Worm (Caenorhabditis elegans) whole organism, young adult: Measurements from ENCODE around the gene nphp-4.

Experiments used
- B0019.2 ChIP-seq: fragments of 200-800 bp; sonication (Bioruptor generic); conservative IDR thresholded peaks from 2 replicates; pipeline ENCODE4 v1.3.6; 2022; ENCODE audit warnings: missing genetic modification reagents, missing genetic modification characterization, missing compliant biosample characterization
- B0035.1 ChIP-seq: sonication (generic microtip); optimal IDR thresholded peaks from 2 replicates; lab custom pipeline; 2016; ENCODE audit warnings: missing genetic modification characterization, mild to moderate bottlenecking, missing compliant biosample characterization, missing genotype, missing genetic modification reagents
- B0336.3 ChIP-seq: fragments of 200-800 bp; sonication (Bioruptor generic); IDR thresholded peaks from 2 replicates; pipeline ENCODE4 v1.3.6; 2022; ENCODE audit warnings: missing genetic modification characterization, missing compliant biosample characterization
- D2030.7 ChIP-seq: fragments of 200-800 bp; sonication (Bioruptor generic); IDR thresholded peaks from 2 replicates; pipeline ENCODE4 v1.3.6; 2022; ENCODE audit warnings: missing genetic modification reagents, missing genetic modification characterization, missing compliant biosample characterization
- F33H1.4 ChIP-seq: fragments of 200-800 bp; sonication (Bioruptor generic); IDR thresholded peaks from 2 replicates; pipeline ENCODE4 v1.3.6; 2022; ENCODE audit warnings: missing genetic modification reagents, missing genetic modification characterization, missing compliant biosample characterization
- F49E8.2 ChIP-seq: sonication (generic microtip); optimal IDR thresholded peaks from 3 replicates; lab custom pipeline; 2017; ENCODE audit warnings: missing genetic modification characterization, mild to moderate bottlenecking, missing compliant biosample characterization, antibody characterized with exemption, moderate library complexity; ENCODE audit not compliant: insufficient read depth
- F55B11.4 ChIP-seq: sonication (generic microtip); optimal IDR thresholded peaks from 2 replicates; lab custom pipeline; 2016; ENCODE audit warnings: missing compliant biosample characterization, missing genetic modification characterization, borderline replicate concordance; ENCODE audit not compliant: insufficient read depth
- T26A5.8 ChIP-seq: sonication (generic microtip); optimal IDR thresholded peaks from 2 replicates; lab custom pipeline; 2016; ENCODE audit warnings: missing genetic modification characterization, missing compliant biosample characterization
- Y53G8AR.9 ChIP-seq: fragments of 200-800 bp; sonication (Bioruptor generic); conservative IDR thresholded peaks from 2 replicates; pipeline ENCODE4 v1.3.6; 2022; ENCODE audit warnings: missing genetic modification reagents, missing genetic modification characterization, missing compliant biosample characterization
- ZK185.1 ChIP-seq: sonication (generic microtip); optimal IDR thresholded peaks from 2 replicates; lab custom pipeline; 2016; ENCODE audit warnings: mild to moderate bottlenecking, missing genetic modification characterization, missing compliant biosample characterization; ENCODE audit not compliant: poor library complexity, severe bottlenecking
- akir-1 ChIP-seq: fragments of 200-800 bp; sonication (Bioruptor generic); optimal IDR thresholded peaks from 2 replicates; lab custom pipeline; 2018; ENCODE audit warnings: mild to moderate bottlenecking, missing genetic modification characterization, moderate library complexity, missing compliant biosample characterization
- ama-1 ChIP-seq, 3 experiments: fragments of 150-350 bp in 1 of 3; sonication (generic microtip) in 2 of 3; optimal IDR thresholded peaks; 2 replicates each; lab custom pipeline; 2014 to 2018; ENCODE audit warnings: missing biosample characterization in 2 of 3, missing genetic modification characterization in 2 of 3, missing genetic modification reagents in 2 of 3
- attf-6 ChIP-seq: fragments of 200-800 bp; sonication (Bioruptor generic); IDR thresholded peaks from 2 replicates; pipeline ENCODE4 v1.3.6; 2022; ENCODE audit warnings: missing genetic modification reagents, missing genetic modification characterization, missing compliant biosample characterization
- cebp-2 ChIP-seq: fragments of 200-800 bp; sonication (Bioruptor generic); IDR thresholded peaks from 2 replicates; pipeline ENCODE4 v1.3.6; 2022; ENCODE audit warnings: missing genetic modification characterization, missing compliant biosample characterization
- ceh-40 ChIP-seq: fragments of 200-800 bp; sonication (Bioruptor generic); IDR thresholded peaks from 2 replicates; pipeline ENCODE4 v1.3.6; 2022; ENCODE audit warnings: missing genetic modification characterization, missing compliant biosample characterization
- ceh-79 ChIP-seq: sonication (generic microtip); optimal IDR thresholded peaks from 2 replicates; lab custom pipeline; 2017; ENCODE audit warnings: mild to moderate bottlenecking, missing genetic modification characterization, missing compliant biosample characterization
- ceh-91 ChIP-seq: fragments of 200-800 bp; sonication (Bioruptor generic); IDR thresholded peaks from 2 replicates; pipeline ENCODE4 v1.3.6; 2022; ENCODE audit warnings: missing genetic modification reagents, missing genetic modification characterization, missing compliant biosample characterization
- die-1 ChIP-seq: sonication (generic microtip); optimal IDR thresholded peaks from 2 replicates; lab custom pipeline; 2016; ENCODE audit warnings: missing genotype, mild to moderate bottlenecking, missing genetic modification characterization, missing compliant biosample characterization
- egl-44 ChIP-seq: fragments of 200-800 bp; sonication (Bioruptor generic); IDR thresholded peaks from 2 replicates; pipeline ENCODE4 v1.3.6; 2022; ENCODE audit warnings: missing genetic modification reagents, missing genetic modification characterization, missing compliant biosample characterization
- ets-4 ChIP-seq: fragments of 200-800 bp; sonication (Bioruptor generic); optimal IDR thresholded peaks from 2 replicates; lab custom pipeline; 2018; ENCODE audit warnings: mild to moderate bottlenecking, missing genetic modification characterization, missing compliant biosample characterization
- hlh-12 ChIP-seq: sonication (generic microtip); optimal IDR thresholded peaks from 2 replicates; lab custom pipeline; 2016; ENCODE audit warnings: missing genetic modification characterization, missing compliant biosample characterization
- hlh-26 ChIP-seq: fragments of 200-800 bp; sonication (Bioruptor generic); conservative IDR thresholded peaks from 2 replicates; pipeline ENCODE4 v1.3.6; 2022; ENCODE audit warnings: missing genetic modification reagents, missing genetic modification characterization, missing compliant biosample characterization
- hmg-1.2 ChIP-seq: fragments of 200-800 bp; sonication (Bioruptor generic); IDR thresholded peaks from 2 replicates; pipeline ENCODE4 v1.3.6; 2022; ENCODE audit warnings: missing genetic modification reagents, missing genetic modification characterization, missing compliant biosample characterization
- hmg-20 ChIP-seq: fragments of 200-800 bp; sonication (Bioruptor generic); IDR thresholded peaks from 2 replicates; pipeline ENCODE4 v1.3.6; 2022; ENCODE audit warnings: missing genetic modification reagents, missing genetic modification characterization, missing compliant biosample characterization
- lag-1 ChIP-seq: fragments of 200-800 bp; sonication (Bioruptor generic); IDR thresholded peaks from 2 replicates; pipeline ENCODE4 v1.3.6; 2022; ENCODE audit warnings: missing genetic modification reagents, missing genetic modification characterization, missing compliant biosample characterization
- lin-54 ChIP-seq: fragments of 200-800 bp; sonication (Bioruptor generic); optimal IDR thresholded peaks from 2 replicates; lab custom pipeline; 2018; ENCODE audit warnings: mild to moderate bottlenecking, missing genetic modification characterization, missing compliant biosample characterization
- madf-8 ChIP-seq: fragments of 200-800 bp; sonication (Bioruptor generic); conservative IDR thresholded peaks from 2 replicates; pipeline ENCODE4 v1.3.6; 2022; ENCODE audit warnings: missing genetic modification reagents, missing genetic modification characterization, missing compliant biosample characterization
- mel-28 ChIP-seq: sonication (generic microtip); optimal IDR thresholded peaks from 2 replicates; lab custom pipeline; 2016; ENCODE audit warnings: borderline replicate concordance, mild to moderate bottlenecking, missing genetic modification characterization, missing compliant biosample characterization
- mes-4 ChIP-seq: sonication (generic microtip); optimal IDR thresholded peaks from 2 replicates; lab custom pipeline; 2016; ENCODE audit warnings: missing genotype, missing genetic modification characterization, missing compliant biosample characterization
- nfya-2 ChIP-seq: fragments of 200-800 bp; sonication (Bioruptor generic); IDR thresholded peaks from 2 replicates; pipeline ENCODE4 v1.3.6; 2022; ENCODE audit warnings: missing genetic modification reagents, missing genetic modification characterization, missing compliant biosample characterization
- nhr-120 ChIP-seq: fragments of 200-800 bp; sonication (Bioruptor generic); IDR thresholded peaks from 2 replicates; pipeline ENCODE4 v1.3.6; 2022; ENCODE audit warnings: missing genetic modification characterization, missing compliant biosample characterization
- nhr-80 ChIP-seq: sonication (generic microtip); optimal IDR thresholded peaks from 2 replicates; lab custom pipeline; 2016; ENCODE audit warnings: missing genetic modification characterization, missing compliant biosample characterization
- pha-4 ChIP-seq: fragments of 150-350 bp; sonication (generic microtip); optimal IDR thresholded peaks from 2 replicates; lab custom pipeline; 2014; ENCODE audit warnings: missing biosample characterization, missing genetic modification reagents, missing genetic modification characterization
- repo-1 ChIP-seq: sonication (generic microtip); optimal IDR thresholded peaks from 2 replicates; lab custom pipeline; 2017; ENCODE audit warnings: mild to moderate bottlenecking, missing genetic modification characterization, missing compliant biosample characterization
- snpc-1.1 ChIP-seq: sonication (generic microtip); optimal IDR thresholded peaks from 2 replicates; lab custom pipeline; 2017; ENCODE audit warnings: missing genetic modification characterization, mild to moderate bottlenecking, missing compliant biosample characterization, antibody characterized with exemption, moderate library complexity, missing genotype, missing genetic modification reagents; ENCODE audit not compliant: insufficient read depth
- tbp1 ChIP-seq: fragments of 200-800 bp; sonication (Bioruptor generic); optimal IDR thresholded peaks from 2 replicates; lab custom pipeline; 2018; ENCODE audit warnings: mild to moderate bottlenecking, missing genetic modification characterization, missing compliant biosample characterization
- tlf-1 ChIP-seq: fragments of 200-800 bp; sonication (Bioruptor generic); optimal IDR thresholded peaks from 2 replicates; lab custom pipeline; 2018; ENCODE audit warnings: mild to moderate bottlenecking, missing genetic modification characterization, missing compliant biosample characterization
- xnd-1 ChIP-seq: sonication (generic microtip); optimal IDR thresholded peaks from 2 replicates; lab custom pipeline; 2016; ENCODE audit warnings: missing genotype, missing genetic modification reagents, missing genetic modification characterization, missing compliant biosample characterization
- zfh-2 ChIP-seq: fragments of 200-800 bp; sonication (Bioruptor generic); conservative IDR thresholded peaks from 2 replicates; pipeline ENCODE4 v1.3.6; 2022; ENCODE audit warnings: missing genetic modification reagents, missing genetic modification characterization, missing compliant biosample characterization
- zim-3 ChIP-seq: sonication (generic microtip); optimal IDR thresholded peaks from 2 replicates; lab custom pipeline; 2017; ENCODE audit warnings: mild to moderate bottlenecking, missing genetic modification characterization, moderate library complexity, missing compliant biosample characterization
- ztf-22 ChIP-seq: fragments of 200-800 bp; sonication (Bioruptor generic); optimal IDR thresholded peaks from 2 replicates; lab custom pipeline; 2018; ENCODE audit warnings: mild to moderate bottlenecking, missing genetic modification characterization, moderate library complexity, missing compliant biosample characterization
- ztf-6 ChIP-seq: fragments of 200-800 bp; sonication (Bioruptor generic); IDR thresholded peaks from 2 replicates; pipeline ENCODE4 v1.3.6; 2022; ENCODE audit warnings: missing genetic modification reagents, missing genetic modification characterization, missing compliant biosample characterization

Gene nphp-4

DNA sequence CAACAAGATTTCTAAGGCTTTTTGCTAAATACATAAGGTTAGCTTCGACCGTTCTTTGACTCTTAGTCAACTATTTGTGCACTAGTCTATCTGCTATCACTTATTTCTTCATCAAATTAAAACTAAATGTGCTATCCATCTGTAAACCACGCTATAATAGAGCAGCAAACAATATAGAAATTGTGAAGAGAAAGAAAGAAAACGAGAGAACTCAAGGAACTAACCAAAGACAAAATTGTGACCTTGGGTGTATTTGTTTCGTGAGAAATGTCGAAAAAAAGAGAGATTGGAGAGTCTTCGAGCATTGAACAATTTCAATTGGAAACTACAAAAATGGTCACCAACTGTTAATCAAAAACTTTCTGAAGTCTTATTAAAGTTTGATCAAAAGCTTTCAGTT lies 41.6 kb upstream of the nphp-4 start:
- no peak for TF ChIP-seq hlh-12
- peak; percentile 33 for TF ChIP-seq pha-4 (tag; lab: Kevin White, UChicago)
- TF ChIP-seq snpc-1.1 (tag; lab: Kevin White, UChicago): no peak
- TF ChIP-seq nhr-80: peak; percentile 75
- no peak for TF ChIP-seq hmg-1.2 (GFP tag; lab: Robert Waterston, UW)
- TF ChIP-seq nfya-2: no peak

DNA sequence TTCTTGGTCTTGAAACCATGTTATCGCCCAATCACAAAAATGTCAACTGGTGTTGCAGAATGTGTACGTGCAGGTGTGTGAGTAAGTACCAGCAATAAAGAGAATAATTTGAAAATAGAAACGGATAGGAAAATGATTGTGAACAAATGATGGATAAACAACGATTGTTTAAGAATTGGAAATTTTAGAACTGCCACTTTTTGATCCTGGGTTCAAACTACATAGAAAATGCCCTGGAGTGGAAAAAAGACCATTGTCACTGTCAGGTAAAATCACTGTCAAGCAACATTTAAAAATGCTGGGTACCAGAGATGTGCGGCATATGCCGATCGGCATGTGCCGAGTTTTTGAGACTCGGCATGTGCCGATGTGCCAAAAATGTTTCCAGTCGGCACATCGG lies 39.7 kb upstream of the nphp-4 start:
- TF ChIP-seq ZK185.1 (tag; lab: Kevin White, UChicago) (no peak), tlf-1 (GFP tag; lab: Kevin White, UChicago) (no peak), cebp-2 (no peak)
- TF ChIP-seq, all 124 proteins: peak for 0

DNA sequence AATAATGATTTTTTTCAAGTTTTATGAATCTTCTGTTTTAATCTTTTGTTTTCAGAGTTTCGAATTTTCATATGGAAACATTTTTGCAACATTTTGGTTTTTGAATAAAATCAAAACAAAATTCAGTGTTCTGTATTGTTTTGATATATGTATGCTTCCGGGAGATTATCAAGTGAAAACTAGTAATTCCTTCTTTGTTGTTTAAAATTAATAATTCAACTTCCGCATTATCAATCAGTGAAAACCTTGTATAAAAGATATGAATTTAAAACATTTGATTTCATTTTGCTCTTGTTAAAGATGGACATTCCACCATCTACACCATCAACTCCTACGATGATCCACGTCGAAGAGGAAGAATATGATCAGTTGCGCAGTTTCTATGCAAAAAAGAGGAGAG lies 36.2 kb upstream of the nphp-4 start, which contains the start of gene sulp-5:
Gene sulp-5, plus strand, starts transcription at position 301 of the 400 bp plus-strand sequence.
- TF ChIP-seq T26A5.8 (tag; lab: Kevin White, UChicago) (no peak), F33H1.4 (GFP tag; lab: Robert Waterston, UW) (no peak), ztf-22 (no peak), lag-1 (GFP tag; lab: Robert Waterston, UW) (no peak), ztf-6 (GFP tag; lab: Robert Waterston, UW) (no peak), ceh-40 (GFP tag; lab: Robert Waterston, UW) (no peak), zfh-2 (no peak), F55B11.4 (tag; lab: Kevin White, UChicago) (no peak), hmg-20 (GFP tag; lab: Robert Waterston, UW) (no peak), repo-1 (no peak), Y53G8AR.9 (no peak), nhr-120 (GFP tag; lab: Robert Waterston, UW) (no peak), xnd-1 (no peak)

- no peak for TF ChIP-seq tbp1
- TF ChIP-seq attf-6 (GFP tag; lab: Robert Waterston, UW): no peak
- no peak for TF ChIP-seq ceh-91 (GFP tag; lab: Robert Waterston, UW)
- no peak for TF ChIP-seq ets-4 (GFP tag; lab: Kevin White, UChicago)
- TF ChIP-seq B0019.2 (GFP tag; lab: Robert Waterston, UW): no peak
- no peak for TF ChIP-seq lag-1 (GFP tag; lab: Robert Waterston, UW)
- TF ChIP-seq, all 124 proteins: peak for 0
Observed at ce11 chrV:11876657-11877056, 33.1 kb upstream of the nphp-4 start.

ce11 chrV:11875060-11875459 lies 31.5 kb upstream of the nphp-4 start, which contains the start of gene sulp-4:
sulp-4 (plus strand) TSS chrV:11875360.
- TF ChIP-seq die-1 (tag; lab: Kevin White, UChicago) (no peak), nhr-80 (no peak), madf-8 (GFP tag; lab: Robert Waterston, UW) (no peak), repo-1 (no peak), B0336.3 (no peak)

DNA sequence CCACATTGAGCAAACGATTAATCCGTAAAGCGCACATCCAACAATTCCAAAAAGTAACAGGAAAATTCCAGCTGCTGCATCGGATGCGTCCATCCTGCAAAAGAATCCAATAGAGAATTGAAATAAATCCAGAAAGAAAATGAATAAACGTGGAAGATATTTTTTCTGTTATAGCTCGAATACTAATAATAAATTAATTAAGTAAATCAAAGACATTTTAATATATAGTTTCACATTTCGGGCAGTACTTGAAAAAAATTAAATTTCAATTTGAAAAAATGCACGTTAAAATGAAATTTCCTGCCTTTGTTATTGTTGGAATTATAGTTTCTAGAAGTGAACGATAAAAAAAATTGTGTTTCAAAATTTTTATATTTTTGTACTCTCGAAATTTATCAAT lies 24.6 kb upstream of the nphp-4 start, which contains the start of gene R13H4.7:
Gene R13H4.7, minus strand, starts transcription at position 101 of the 400 bp plus-strand sequence.
- no peak for TF ChIP-seq B0035.1
- TF ChIP-seq egl-44: no peak
- no peak for TF ChIP-seq hlh-26 (GFP tag; lab: Robert Waterston, UW)
- no peak for TF ChIP-seq nhr-80
- TF ChIP-seq akir-1: no peak
- no peak for TF ChIP-seq ama-1 (optimal IDR thresholded peaks at IDR 0.05; lab: Kevin White, UChicago)
- no peak for TF ChIP-seq ama-1 (GFP tag; optimal IDR thresholded peaks at IDR 0.05; lab: Kevin White, UChicago)
- no peak for TF ChIP-seq xnd-1
- no peak for TF ChIP-seq F49E8.2 (tag; lab: Kevin White, UChicago)
- TF ChIP-seq D2030.7 (GFP tag; lab: Robert Waterston, UW): no peak
- no peak for TF ChIP-seq mes-4 (tag; lab: Kevin White, UChicago)
- no peak for TF ChIP-seq zim-3 (tag; lab: Kevin White, UChicago)
- no peak for TF ChIP-seq mel-28 (tag; lab: Kevin White, UChicago)
- no peak for TF ChIP-seq ceh-79 (tag; lab: Kevin White, UChicago)
- TF ChIP-seq lin-54: no peak
